Worm (Caenorhabditis elegans): ENCODE measurements around the gene rpoa-49.

Gene rpoa-49

ce11 chrII:66322-66721 is 21.5 kb downstream of the rpoa-49 start (continued):
- TF ChIP-seq ztf-4 (tag; optimal IDR thresholded peaks at IDR 0.05): no peak

- no peak for TF ChIP-seq dmd-4 (tag; optimal IDR thresholded peaks at IDR 0.05)
- TF ChIP-seq fos-1 (tag; optimal IDR thresholded peaks at IDR 0.05): peak; percentile 91
Measured at ce11 chrII:67663-68062, 22.8 kb downstream of the rpoa-49 start.

ce11 chrII:68757-69156 is 23.9 kb downstream of the rpoa-49 start:
- no peak for TF ChIP-seq dmd-4 (tag; optimal IDR thresholded peaks at IDR 0.05)
- TF ChIP-seq F13H6.1 (tag; optimal IDR thresholded peaks at IDR 0.05): no peak
- no peak for TF ChIP-seq nhr-25 (tag; optimal IDR thresholded peaks at IDR 0.05)
- no peak for TF ChIP-seq nhr-10 (tag; optimal IDR thresholded peaks at IDR 0.05)
- no peak for TF ChIP-seq nhr-6 (tag; optimal IDR thresholded peaks at IDR 0.05)
- no peak for TF ChIP-seq fos-1 (tag; optimal IDR thresholded peaks at IDR 0.05)
- TF ChIP-seq ZK546.5 (tag; optimal IDR thresholded peaks at IDR 0.05): no peak
- no peak for TF ChIP-seq nhr-21 (tag; optimal IDR thresholded peaks at IDR 0.05)
- no peak for TF ChIP-seq ztf-11 (tag; optimal IDR thresholded peaks at IDR 0.05)
- no peak for TF ChIP-seq ama-1 (optimal IDR thresholded peaks at IDR 0.05)
- TF ChIP-seq ceh-82 (tag; optimal IDR thresholded peaks at IDR 0.05): no peak
- TF ChIP-seq sma-9 (GFP tag; optimal IDR thresholded peaks at IDR 0.05): no peak
- no peak for TF ChIP-seq sma-9 (tag; optimal IDR thresholded peaks at IDR 0.05)
- TF ChIP-seq zag-1 (tag; optimal IDR thresholded peaks at IDR 0.05): no peak
- no peak for TF ChIP-seq nhr-77 (tag; optimal IDR thresholded peaks at IDR 0.05)
- TF ChIP-seq lin-39 (tag; optimal IDR thresholded peaks at IDR 0.05): no peak
- no peak for TF ChIP-seq nhr-129 (tag; optimal IDR thresholded peaks at IDR 0.05)
- TF ChIP-seq aly-2 (tag; optimal IDR thresholded peaks at IDR 0.05): no peak
- no peak for TF ChIP-seq R02D3.7 (tag; optimal IDR thresholded peaks at IDR 0.05)
- no peak for TF ChIP-seq ztf-4 (tag; optimal IDR thresholded peaks at IDR 0.05)
- no peak for TF ChIP-seq unc-39 (tag; optimal IDR thresholded peaks at IDR 0.05)

- TF ChIP-seq blmp-1 (tag; optimal IDR thresholded peaks at IDR 0.05; ENCODE audit: insufficient read depth) (no peak), unc-62 (GFP tag; optimal IDR thresholded peaks at IDR 0.05) (no peak), nhr-25 (tag; optimal IDR thresholded peaks at IDR 0.05) (no peak), sma-9 (GFP tag; optimal IDR thresholded peaks at IDR 0.05) (no peak), sma-9 (tag; optimal IDR thresholded peaks at IDR 0.05) (no peak), ztf-4 (tag; optimal IDR thresholded peaks at IDR 0.05) (no peak), mab-5 (tag; optimal IDR thresholded peaks at IDR 0.05) (no peak), gmeb-1 (tag; optimal IDR thresholded peaks at IDR 0.05) (no peak), nhr-11 (tag; optimal IDR thresholded peaks at IDR 0.05) (no peak), nhr-12 (tag; optimal IDR thresholded peaks at IDR 0.05) (no peak), lin-39 (tag; optimal IDR thresholded peaks at IDR 0.05) (no peak), ama-1 (optimal IDR thresholded peaks at IDR 0.05) (no peak), nhr-23 (tag; optimal IDR thresholded peaks at IDR 0.05) (no peak), sma-3 (GFP tag; optimal IDR thresholded peaks at IDR 0.05) (no peak), ZK546.5 (tag; optimal IDR thresholded peaks at IDR 0.05) (no peak)
Measured at ce11 chrII:69354-69753, 24.5 kb downstream of the rpoa-49 start, which contains the start of gene egl-26. Gene egl-26, plus strand, starts transcription at chrII:69654.

ce11 chrII:73329-73728 is 28.5 kb downstream of the rpoa-49 start:
- no peak for TF ChIP-seq gmeb-1 (tag; optimal IDR thresholded peaks at IDR 0.05)
- peak; percentile 6 for TF ChIP-seq F13H6.1 (tag; optimal IDR thresholded peaks at IDR 0.05)

ce11 chrII:73892-74291 is 29.1 kb downstream of the rpoa-49 start:
- no peak for TF ChIP-seq gmeb-1 (tag; optimal IDR thresholded peaks at IDR 0.05)
- TF ChIP-seq mbf-1 (tag; optimal IDR thresholded peaks at IDR 0.05): no peak
- TF ChIP-seq zag-1 (tag; optimal IDR thresholded peaks at IDR 0.05): no peak
- TF ChIP-seq skn-1 (tag; optimal IDR thresholded peaks at IDR 0.05): no peak
- TF ChIP-seq nhr-6 (tag; optimal IDR thresholded peaks at IDR 0.05): no peak
- TF ChIP-seq sma-3 (GFP tag; optimal IDR thresholded peaks at IDR 0.05): no peak
- no peak for TF ChIP-seq Y55F3AM.14 (GFP tag; optimal IDR thresholded peaks at IDR 0.05)
- TF ChIP-seq alr-1 (tag; optimal IDR thresholded peaks at IDR 0.05): no peak
- no peak for TF ChIP-seq crh-2 (tag; optimal IDR thresholded peaks at IDR 0.05)
- no peak for TF ChIP-seq ztf-4 (tag; optimal IDR thresholded peaks at IDR 0.05)
- no peak for TF ChIP-seq blmp-1 (tag; optimal IDR thresholded peaks at IDR 0.05; ENCODE audit: insufficient read depth)
- no peak for TF ChIP-seq nhr-237 (tag; optimal IDR thresholded peaks at IDR 0.05)
- TF ChIP-seq fos-1 (tag; optimal IDR thresholded peaks at IDR 0.05): no peak
- no peak for TF ChIP-seq egl-27 (tag; optimal IDR thresholded peaks at IDR 0.05)
- TF ChIP-seq lin-11 (tag; optimal IDR thresholded peaks at IDR 0.05): no peak
- TF ChIP-seq nhr-129 (tag; optimal IDR thresholded peaks at IDR 0.05): no peak
- no peak for TF ChIP-seq mab-5 (tag; optimal IDR thresholded peaks at IDR 0.05)
- TF ChIP-seq R02D3.7 (tag; optimal IDR thresholded peaks at IDR 0.05): no peak
- no peak for TF ChIP-seq aly-2 (tag; optimal IDR thresholded peaks at IDR 0.05)
- TF ChIP-seq lin-13 (GFP tag; optimal IDR thresholded peaks at IDR 0.05): no peak
